Fruit fly (Drosophila melanogaster) whole organism, prepupa: ENCODE data around the gene Acp36DE.

Source experiments
- CG15336 ChIP-seq: fragments of 200-800 bp; sonication (Bioruptor generic); IDR thresholded peaks from 2 replicates; pipeline ENCODE4 v1.3.6; 2022; ENCODE audit warnings: missing biosample characterization, missing genetic modification characterization
- CG32006 ChIP-seq: fragments of 200-800 bp; sonication (Bioruptor generic); optimal IDR thresholded peaks from 3 replicates; lab custom pipeline; 2017; ENCODE audit warnings: missing biosample characterization, mild to moderate bottlenecking, missing genetic modification characterization
- CG3919 ChIP-seq: fragments of 200-800 bp; sonication (Bioruptor generic); optimal IDR thresholded peaks from 3 replicates; lab custom pipeline; 2016; ENCODE audit warnings: missing biosample characterization, missing genetic modification characterization
- CG6276 ChIP-seq: fragments of 200-800 bp; sonication (Bioruptor generic); optimal IDR thresholded peaks from 2 replicates; lab custom pipeline; 2017; ENCODE audit warnings: missing biosample characterization, mild to moderate bottlenecking, missing genetic modification characterization
- CG6808 ChIP-seq: fragments of 200-800 bp; sonication (Bioruptor generic); optimal IDR thresholded peaks from 3 replicates; lab custom pipeline; 2017; ENCODE audit warnings: missing biosample characterization, missing genetic modification characterization, mild to moderate bottlenecking, moderate library complexity, missing genetic modification reagents
- CG6854 ChIP-seq: fragments of 200-800 bp; sonication (Bioruptor generic); optimal IDR thresholded peaks from 2 replicates; lab custom pipeline; 2017; ENCODE audit warnings: missing biosample characterization, mild to moderate bottlenecking, missing genetic modification characterization
- CG8119 ChIP-seq: fragments of 200-800 bp; sonication (Bioruptor generic); IDR thresholded peaks from 3 replicates; pipeline ENCODE4 v1.3.6; 2022; ENCODE audit warnings: missing biosample characterization, missing genetic modification characterization
- Eip93F ChIP-seq: fragments of 200-800 bp; sonication (Bioruptor generic); optimal IDR thresholded peaks from 2 replicates; lab custom pipeline; 2016; ENCODE audit warnings: missing biosample characterization, mild to moderate bottlenecking, missing genetic modification characterization
- Lpt ChIP-seq: fragments of 200-800 bp; sonication (Bioruptor generic); optimal IDR thresholded peaks from 3 replicates; lab custom pipeline; 2016; ENCODE audit warnings: missing biosample characterization, missing genetic modification characterization
- OdsH ChIP-seq: fragments of 200-800 bp; sonication (Bioruptor generic); optimal IDR thresholded peaks from 3 replicates; lab custom pipeline; 2016; ENCODE audit warnings: missing biosample characterization, missing genetic modification characterization
- cyc ChIP-seq: fragments of 200-800 bp; sonication (Bioruptor generic); optimal IDR thresholded peaks from 3 replicates; lab custom pipeline; 2016; ENCODE audit warnings: missing biosample characterization, missing genetic modification characterization
- dac ChIP-seq: fragments of 200-800 bp; sonication (Bioruptor generic); optimal IDR thresholded peaks from 2 replicates; lab custom pipeline; 2017; ENCODE audit warnings: missing biosample characterization, mild to moderate bottlenecking, missing genetic modification characterization
- fkh ChIP-seq: fragments of 200-800 bp; sonication (Bioruptor generic); optimal IDR thresholded peaks from 3 replicates; lab custom pipeline; 2017; ENCODE audit warnings: missing biosample characterization, mild to moderate bottlenecking, missing genetic modification characterization, moderate library complexity
- spab ChIP-seq: fragments of 200-800 bp; sonication (Bioruptor generic); optimal IDR thresholded peaks from 2 replicates; lab custom pipeline; 2017; ENCODE audit warnings: missing biosample characterization, mild to moderate bottlenecking, missing genetic modification characterization, missing genetic modification reagents

DNA sequence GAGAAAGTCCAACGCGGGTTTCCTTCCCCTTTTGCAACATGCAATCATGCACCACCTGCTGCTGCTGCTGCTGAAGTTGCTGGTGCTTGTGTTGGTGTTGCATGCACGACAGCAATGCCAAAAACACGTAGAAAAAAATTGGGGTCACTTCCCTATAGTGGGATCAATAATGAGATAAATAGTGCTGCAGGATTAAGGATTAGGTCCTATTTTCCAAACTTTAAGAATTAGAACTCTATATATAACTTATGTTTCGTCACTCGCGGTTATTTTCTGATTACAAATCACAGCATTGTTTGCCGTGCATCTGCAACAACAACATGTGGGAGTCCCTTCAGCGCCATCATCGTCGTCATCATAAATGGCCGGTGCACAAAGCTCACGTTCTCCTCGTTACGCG lies 14.5 kb downstream of the Acp36DE start:
- peak; percentile 79 for TF ChIP-seq CG32006 (GFP tag; lab: Kevin White, UChicago)
- peak; percentile 27 for TF ChIP-seq CG6808 (GFP tag; lab: Kevin White, UChicago)
- TF ChIP-seq Lpt (GFP tag; lab: Kevin White, UChicago), result peak; percentile 40
- peak; percentile 79 for TF ChIP-seq CG8119 (GFP tag; lab: Robert Waterston, UW)
- TF ChIP-seq fkh (GFP tag; lab: Kevin White, UChicago), result no peak
- TF ChIP-seq cyc (GFP tag; lab: Kevin White, UChicago), result peak; percentile 0
- TF ChIP-seq CG6854, result no peak
- peak; percentile 34 for TF ChIP-seq dac
- TF ChIP-seq CG6276 (GFP tag; lab: Kevin White, UChicago), result peak; percentile 54
- peak; percentile 69 for TF ChIP-seq CG3919 (GFP tag; lab: Kevin White, UChicago)
- TF ChIP-seq spab (GFP tag; lab: Kevin White, UChicago), result peak; percentile 33
- TF ChIP-seq OdsH (GFP tag; lab: Kevin White, UChicago), result peak; percentile 61
- peak; percentile 71 for TF ChIP-seq CG15336 (GFP tag; lab: Robert Waterston, UW)
- no peak for TF ChIP-seq Eip93F (GFP tag; lab: Kevin White, UChicago)
